Worm (Caenorhabditis elegans): ENCODE measurements around the gene cdd-2.

cdd-2 gene

DNA sequence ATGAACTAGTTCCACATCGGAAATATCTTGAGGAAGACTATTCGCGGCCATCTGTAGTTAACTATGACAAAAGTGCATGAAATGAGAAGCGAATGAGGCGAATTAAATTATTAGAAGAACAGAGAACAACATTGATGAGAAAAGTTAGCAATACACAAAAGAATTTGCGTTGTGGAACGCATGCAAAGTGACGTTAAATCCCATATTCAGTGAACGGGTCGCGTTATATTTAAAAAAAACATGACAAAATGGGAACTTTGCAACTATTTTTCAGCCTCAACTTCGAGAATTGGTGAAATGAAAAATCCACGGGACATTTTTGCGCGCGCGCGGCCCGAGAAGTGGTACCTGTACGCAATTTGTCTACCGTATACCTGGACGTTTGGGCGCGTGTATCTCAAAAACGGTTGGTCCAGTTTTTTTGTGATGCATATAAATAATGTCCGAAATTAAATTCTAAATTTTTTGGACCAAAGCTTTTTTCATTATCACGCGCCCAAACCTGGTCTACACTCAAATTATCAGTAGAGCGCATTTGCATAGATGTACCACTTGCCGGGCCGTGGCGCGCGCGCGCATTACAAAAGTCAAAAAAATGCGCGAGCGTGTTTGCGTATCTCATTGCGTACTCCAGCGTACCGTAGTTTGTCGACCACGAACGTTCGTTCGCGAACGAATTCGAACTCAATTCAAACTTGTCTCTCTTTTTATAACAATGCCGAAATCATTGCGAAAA, at the start of gene cdd-2, which contains the start of gene oef-1:
TSS of gene cdd-2 (minus strand) at position 51 of the 736 bp plus-strand sequence.
TSS of gene oef-1 (plus strand) at position 575 of the 736 bp plus-strand sequence.
- TF ChIP-seq blmp-1 (tag; optimal IDR thresholded peaks at IDR 0.05), result no peak
- no peak for TF ChIP-seq elt-1 (tag; optimal IDR thresholded peaks at IDR 0.05; ENCODE audit: borderline replicate concordance, insufficient read depth)
- no peak for TF ChIP-seq snpc-4 (tag; optimal IDR thresholded peaks at IDR 0.05)
- TF ChIP-seq unc-62 (GFP tag; optimal IDR thresholded peaks at IDR 0.05), result no peak
- TF ChIP-seq nhr-76 (tag; optimal IDR thresholded peaks at IDR 0.05), result no peak
- no peak for TF ChIP-seq ceh-43 (GFP tag; optimal IDR thresholded peaks at IDR 0.05)
- no peak for TF ChIP-seq lin-32 (GFP tag; optimal IDR thresholded peaks at IDR 0.05)
- TF ChIP-seq lin-13 (tag; optimal IDR thresholded peaks at IDR 0.05), result no peak

DNA sequence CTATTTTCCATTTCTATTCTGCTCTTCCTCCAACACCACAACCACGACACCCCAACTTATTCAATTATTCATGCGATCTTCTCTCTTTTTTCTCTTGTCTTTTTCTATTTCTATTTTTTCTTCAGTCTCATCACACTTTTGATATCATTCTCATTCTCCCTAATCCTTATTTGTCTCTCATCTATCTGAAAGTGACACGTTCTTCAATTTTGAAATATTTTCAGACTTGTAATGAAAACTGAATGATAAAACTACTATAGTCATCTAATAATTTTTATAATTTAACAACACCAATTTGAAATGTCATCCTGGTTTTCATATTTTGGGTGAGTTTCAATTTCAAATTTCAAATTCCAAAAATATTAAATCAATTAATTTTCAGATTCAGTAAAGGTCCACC, 40.9 kb upstream of the cdd-2 start, which contains the start of gene cla-1:
TSS of gene cla-1 (plus strand) at position 301 of the 400 bp plus-strand sequence.
- TF ChIP-seq sptf-1 (tag; optimal IDR thresholded peaks at IDR 0.05) (no peak), unc-120 (tag; optimal IDR thresholded peaks at IDR 0.05; ENCODE audit: poor library complexity, severe bottlenecking) (no peak), nhr-237 (tag; optimal IDR thresholded peaks at IDR 0.05) (no peak), ces-1 (GFP tag; optimal IDR thresholded peaks at IDR 0.05) (peak; percentile 61)

DNA sequence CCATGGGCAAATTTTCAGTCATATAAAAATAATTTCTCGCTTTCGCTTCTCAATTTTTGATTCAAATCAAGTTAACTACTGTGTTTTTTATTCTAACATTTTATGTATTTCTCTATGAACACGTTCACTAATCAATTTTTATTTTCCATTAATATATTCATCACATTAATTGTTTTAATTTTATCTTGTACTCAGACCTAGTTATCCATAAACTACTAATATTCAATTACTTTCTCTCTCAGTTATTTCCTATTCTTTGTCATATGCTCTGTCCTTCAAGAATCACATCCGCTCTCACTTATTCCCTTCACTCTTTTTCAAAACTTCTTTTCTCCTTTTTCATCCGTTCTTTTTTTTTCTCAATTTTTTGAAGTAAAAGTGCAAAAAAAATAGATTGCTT, 39.3 kb upstream of the cdd-2 start:
- TF ChIP-seq mls-2 (tag; optimal IDR thresholded peaks at IDR 0.05) (no peak), ces-1 (GFP tag; optimal IDR thresholded peaks at IDR 0.05) (peak; percentile 62)

ce11 chrIV:7585273-7585882, 37.7 kb upstream of the cdd-2 start:
- TF ChIP-seq ces-1 (GFP tag; optimal IDR thresholded peaks at IDR 0.05), result peak; percentile 85
- no peak for TF ChIP-seq elt-3 (tag; optimal IDR thresholded peaks at IDR 0.05)
- no peak for TF ChIP-seq snpc-4 (tag; optimal IDR thresholded peaks at IDR 0.05)
- no peak for TF ChIP-seq zip-8 (tag; optimal IDR thresholded peaks at IDR 0.05)

- TF ChIP-seq elt-1 (tag; optimal IDR thresholded peaks at IDR 0.05; ENCODE audit: borderline replicate concordance, insufficient read depth) (no peak), elt-3 (tag; optimal IDR thresholded peaks at IDR 0.05) (no peak), ces-1 (GFP tag; optimal IDR thresholded peaks at IDR 0.05) (peak; percentile 95), zip-8 (tag; optimal IDR thresholded peaks at IDR 0.05) (no peak), nhr-12 (tag; optimal IDR thresholded peaks at IDR 0.05) (peak; percentile 24), nhr-28 (tag; optimal IDR thresholded peaks at IDR 0.05) (no peak), M03D4.4 (tag; optimal IDR thresholded peaks at IDR 0.05) (peak; percentile 23), snpc-4 (tag; optimal IDR thresholded peaks at IDR 0.05) (no peak), lin-32 (GFP tag; optimal IDR thresholded peaks at IDR 0.05) (no peak), ham-2 (GFP tag; optimal IDR thresholded peaks at IDR 0.05) (peak; percentile 73), unc-62 (GFP tag; optimal IDR thresholded peaks at IDR 0.05) (peak; percentile 15), hlh-1 (tag; optimal IDR thresholded peaks at IDR 0.05) (peak; percentile 24), pha-4 (tag; optimal IDR thresholded peaks at IDR 0.05) (peak; percentile 92), ceh-39 (tag; optimal IDR thresholded peaks at IDR 0.05) (peak; percentile 83), blmp-1 (tag; optimal IDR thresholded peaks at IDR 0.05) (no peak), mls-2 (tag; optimal IDR thresholded peaks at IDR 0.05) (peak; percentile 57), unc-120 (tag; optimal IDR thresholded peaks at IDR 0.05; ENCODE audit: poor library complexity, severe bottlenecking) (peak; percentile 84), tbx-8 (GFP tag; optimal IDR thresholded peaks at IDR 0.05) (no peak), ceh-83 (GFP tag; optimal IDR thresholded peaks at IDR 0.05) (no peak), unc-39 (tag; optimal IDR thresholded peaks at IDR 0.05) (no peak), lsy-2 (tag; optimal IDR thresholded peaks at IDR 0.05) (peak; percentile 58), mab-5 (tag; optimal IDR thresholded peaks at IDR 0.05) (no peak), mep-1 (tag; optimal IDR thresholded peaks at IDR 0.05) (peak; percentile 87), lin-13 (tag; optimal IDR thresholded peaks at IDR 0.05) (peak; percentile 57), ztf-11 (tag; optimal IDR thresholded peaks at IDR 0.05) (no peak), drap-1 (GFP tag; optimal IDR thresholded peaks at IDR 0.05) (no peak), cnd-1 (tag; optimal IDR thresholded peaks at IDR 0.05) (no peak), bed-3 (GFP tag; optimal IDR thresholded peaks at IDR 0.05) (no peak), flh-1 (GFP tag; optimal IDR thresholded peaks at IDR 0.05) (no peak), sem-2 (GFP tag; optimal IDR thresholded peaks at IDR 0.05) (no peak), ceh-43 (GFP tag; optimal IDR thresholded peaks at IDR 0.05) (no peak), nhr-237 (tag; optimal IDR thresholded peaks at IDR 0.05) (peak; percentile 88), nhr-2 (tag; optimal IDR thresholded peaks at IDR 0.05) (no peak), nhr-76 (tag; optimal IDR thresholded peaks at IDR 0.05) (no peak), sptf-1 (tag; optimal IDR thresholded peaks at IDR 0.05) (peak; percentile 49)
Measured at ce11 chrIV:7580062-7580614, 32.4 kb upstream of the cdd-2 start, which contains the start of the genes cec-5 and nol-10. Gene cec-5, minus strand, starts transcription at chrIV:7580112. Gene nol-10, plus strand, starts transcription at chrIV:7580597.
